Worm (Caenorhabditis elegans): ENCODE data around the gene K05F6.10.

- TF ChIP-seq lin-39 (tag; optimal IDR thresholded peaks at IDR 0.05), result no peak
- no peak for TF ChIP-seq unc-39 (tag; optimal IDR thresholded peaks at IDR 0.05)
- TF ChIP-seq fkh-10 (GFP tag; optimal IDR thresholded peaks at IDR 0.05), result no peak
- TF ChIP-seq elt-1 (tag; optimal IDR thresholded peaks at IDR 0.05), result no peak
- no peak for TF ChIP-seq nhr-67 (tag; optimal IDR thresholded peaks at IDR 0.05)
- TF ChIP-seq nhr-77 (tag; optimal IDR thresholded peaks at IDR 0.05), result no peak
- TF ChIP-seq ZK546.5 (tag; optimal IDR thresholded peaks at IDR 0.05), result no peak
- no peak for TF ChIP-seq nhr-28 (tag; optimal IDR thresholded peaks at IDR 0.05)
- TF ChIP-seq ztf-4 (tag; optimal IDR thresholded peaks at IDR 0.05), result no peak
- no peak for TF ChIP-seq pqm-1 (tag; optimal IDR thresholded peaks at IDR 0.05)
- TF ChIP-seq ztf-11 (tag; optimal IDR thresholded peaks at IDR 0.05), result no peak
Measured at ce11 chrII:1606079-1606478, 30.1 kb upstream of the K05F6.10 start, which contains the start of gene bath-33.

Data from whole organism, L3 larva.